Fruit fly (Drosophila melanogaster): ENCODE data around the gene CG12229.

The CG12229 gene

DNA sequence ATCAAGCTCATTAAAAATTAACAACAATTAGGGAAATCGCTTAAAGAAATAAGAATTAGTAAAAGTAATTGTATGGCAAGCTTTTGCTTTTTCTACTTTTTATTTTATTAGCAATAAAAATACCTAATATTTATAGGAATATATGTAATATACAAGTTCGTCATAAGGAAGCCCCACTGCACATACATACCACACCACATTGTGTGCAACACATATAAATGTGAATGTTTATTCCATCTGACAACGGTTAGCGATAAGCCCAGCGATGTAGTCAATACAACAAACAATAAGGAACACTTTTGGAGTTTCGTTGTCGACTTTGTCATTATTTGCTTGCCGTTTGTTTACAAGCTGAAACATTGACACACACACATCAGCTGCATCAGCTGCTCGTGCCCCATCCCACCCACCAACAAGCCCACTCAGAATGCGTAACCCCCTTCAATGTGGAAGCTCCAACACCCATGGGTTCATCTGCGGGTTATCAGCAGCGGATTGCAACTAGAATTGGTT is 49.1 kb upstream of the CG12229 start (continued):
- no peak for TF ChIP-seq slp2 (GFP tag; optimal IDR thresholded peaks at IDR 0.05)
- TF ChIP-seq nerfin-1 (tag; optimal IDR thresholded peaks at IDR 0.05) = peak; percentile 90
- TF ChIP-seq sna (GFP tag; IDR thresholded peaks at IDR 0.05; ENCODE audit: partially characterized antibody) = no peak
- TF ChIP-seq Antp (GFP tag; optimal IDR thresholded peaks at IDR 0.05) = peak; percentile 48
- TF ChIP-seq Ssrp (tag; optimal IDR thresholded peaks at IDR 0.05) = peak; percentile 42
- peak; percentile 34 for TF ChIP-seq CG13296 (GFP tag; optimal IDR thresholded peaks at IDR 0.05)
- peak; percentile 95 for TF ChIP-seq kni (GFP tag; optimal IDR thresholded peaks at IDR 0.05)
- no peak for TF ChIP-seq gt (GFP tag; IDR thresholded peaks at IDR 0.05)
- TF ChIP-seq HLH54F (GFP tag; optimal IDR thresholded peaks at IDR 0.05) = no peak
- peak; percentile 34 for TF ChIP-seq maf-S (GFP tag; optimal IDR thresholded peaks at IDR 0.05)
- TF ChIP-seq CG2202 (tag; optimal IDR thresholded peaks at IDR 0.05) = peak; percentile 97
- peak; percentile 46 for TF ChIP-seq CoRest (tag; optimal IDR thresholded peaks at IDR 0.05)
- no peak for TF ChIP-seq Nf-YC (tag; optimal IDR thresholded peaks at IDR 0.05)
- TF ChIP-seq NK7.1 (GFP tag; optimal IDR thresholded peaks at IDR 0.05) = no peak
- TF ChIP-seq exex (tag; optimal IDR thresholded peaks at IDR 0.05) = peak; percentile 2
- TF ChIP-seq Poxn (GFP tag; IDR thresholded peaks at IDR 0.05) = no peak
- peak; percentile 75 for TF ChIP-seq CrebB (tag; optimal IDR thresholded peaks at IDR 0.05)
- no peak for TF ChIP-seq tx (GFP tag; optimal IDR thresholded peaks at IDR 0.05)
- no peak; the same call in 1 of the 2 replicates for TF ChIP-seq ssp (GFP tag; IDR thresholded peaks at IDR 0.05)
- TF ChIP-seq CG2889 (GFP tag; IDR thresholded peaks at IDR 0.05) = no peak
- peak; percentile 56 for TF ChIP-seq NC2α (GFP tag; optimal IDR thresholded peaks at IDR 0.05)
- TF ChIP-seq fd96Cb (tag; optimal IDR thresholded peaks at IDR 0.05) = peak; percentile 61
- peak; percentile 65 for TF ChIP-seq CG18619 (GFP tag; optimal IDR thresholded peaks at IDR 0.05)
- TF ChIP-seq Sry-δ (GFP tag; optimal IDR thresholded peaks at IDR 0.05) = peak; percentile 26
- no peak for TF ChIP-seq fd3F (GFP tag; optimal IDR thresholded peaks at IDR 0.05)
- peak; percentile 40 for TF ChIP-seq CG10267 (tag; optimal IDR thresholded peaks at IDR 0.05)
- TF ChIP-seq fd102C (GFP tag; optimal IDR thresholded peaks at IDR 0.05) = peak; percentile 75
- TF ChIP-seq CG13287 (GFP tag; IDR thresholded peaks at IDR 0.05; ENCODE audit: partially characterized antibody) = no peak
- TF ChIP-seq pnt (GFP tag; optimal IDR thresholded peaks at IDR 0.05) = peak; percentile 55
- peak; percentile 80 for TF ChIP-seq CG31365 (tag; optimal IDR thresholded peaks at IDR 0.05)
- TF ChIP-seq CG3163 (GFP tag; optimal IDR thresholded peaks at IDR 0.05) = no peak
- TF ChIP-seq Nf-YB (GFP tag; optimal IDR thresholded peaks at IDR 0.05) = peak; percentile 66
- TF ChIP-seq sqz (GFP tag; optimal IDR thresholded peaks at IDR 0.05) = peak; percentile 85
- TF ChIP-seq CG12219 (GFP tag; optimal IDR thresholded peaks at IDR 0.05) = peak; percentile 84
- peak; percentile 66 for TF ChIP-seq scrt (GFP tag; optimal IDR thresholded peaks at IDR 0.05)
- TF ChIP-seq Nf-YA (GFP tag; IDR thresholded peaks at IDR 0.05) = peak; percentile 58; the same call in 1 of the 2 replicates
- peak; percentile 71 for TF ChIP-seq bcd (GFP tag; optimal IDR thresholded peaks at IDR 0.05)
- TF ChIP-seq Abd-B (GFP tag; optimal IDR thresholded peaks at IDR 0.05) = no peak
- peak; percentile 92 for TF ChIP-seq Vsx1 (GFP tag; optimal IDR thresholded peaks at IDR 0.05)
- TF ChIP-seq CG17612 (GFP tag; IDR thresholded peaks at IDR 0.05) = no peak
- no peak for TF ChIP-seq dan (GFP tag; IDR thresholded peaks at IDR 0.05)
- no peak for TF ChIP-seq MBD-R2 (GFP tag; IDR thresholded peaks at IDR 0.05)
- peak; percentile 56 for TF ChIP-seq CG7271 (tag; optimal IDR thresholded peaks at IDR 0.05)
- peak; percentile 88 for TF ChIP-seq CG17186 (GFP tag; optimal IDR thresholded peaks at IDR 0.05)
- peak; percentile 58 for TF ChIP-seq CG12942 (GFP tag; optimal IDR thresholded peaks at IDR 0.05)
- TF ChIP-seq slbo (GFP tag; IDR thresholded peaks at IDR 0.05) = no peak
- peak; percentile 51 for TF ChIP-seq CG2116 (GFP tag; optimal IDR thresholded peaks at IDR 0.05)
- no peak for TF ChIP-seq CG4282 (GFP tag; optimal IDR thresholded peaks at IDR 0.05)
- no peak for TF ChIP-seq CG14860 (GFP tag; IDR thresholded peaks at IDR 0.05; ENCODE audit: partially characterized antibody)
- peak; percentile 79 for TF ChIP-seq CG10209 (GFP tag; optimal IDR thresholded peaks at IDR 0.05)
